Fruit fly (Drosophila melanogaster) whole organism, embryonic: Measurements from ENCODE around the gene SCCRO.

ENCODE experiments used
- Atf3 ChIP-seq: fragments of 200-800 bp; sonication (Bioruptor generic); optimal IDR thresholded peaks from 3 replicates; lab custom pipeline; 2016; ENCODE audit warnings: missing biosample characterization, missing genetic modification characterization
- CG10321 ChIP-seq: fragments of 200-800 bp; sonication (Bioruptor generic); IDR thresholded peaks from 2 replicates; pipeline ENCODE4 v1.3.6; 2022; ENCODE audit warnings: missing biosample characterization, missing genetic modification characterization
- CG11560 ChIP-seq: fragments of 200-800 bp; sonication (Bioruptor generic); IDR thresholded peaks from 3 replicates; pipeline ENCODE4 v1.3.6; 2022; ENCODE audit warnings: missing biosample characterization, missing genetic modification characterization
- CG12769 ChIP-seq: fragments of 200-800 bp; sonication (Bioruptor generic); optimal IDR thresholded peaks from 2 replicates; lab custom pipeline; 2019; ENCODE audit warnings: missing biosample characterization, mild to moderate bottlenecking, missing genetic modification characterization, moderate library complexity
- CG14014 ChIP-seq: fragments of 200-800 bp; sonication (Bioruptor generic); IDR thresholded peaks from 2 replicates; pipeline ENCODE4 v1.3.6; 2022; ENCODE audit warnings: missing biosample characterization, missing genetic modification characterization
- CG14710 ChIP-seq: fragments of 200-800 bp; sonication (Bioruptor generic); optimal IDR thresholded peaks from 3 replicates; lab custom pipeline; 2019; ENCODE audit warnings: missing biosample characterization, mild to moderate bottlenecking, missing genetic modification characterization, moderate library complexity
- CG15269 ChIP-seq: fragments of 200-800 bp; sonication (Bioruptor generic); optimal IDR thresholded peaks from 2 replicates; lab custom pipeline; 2018; ENCODE audit warnings: missing biosample characterization, mild to moderate bottlenecking, missing genetic modification characterization, moderate library complexity
- CG1602 ChIP-seq: fragments of 200-800 bp; sonication (Bioruptor generic); optimal IDR thresholded peaks from 3 replicates; lab custom pipeline; 2016; ENCODE audit warnings: missing biosample characterization, missing genetic modification characterization
- CG17612 ChIP-seq: fragments of 200-800 bp; sonication (Bioruptor generic); IDR thresholded peaks from 2 replicates; pipeline ENCODE4 v1.3.6; 2022; ENCODE audit warnings: missing biosample characterization, missing genetic modification characterization
- CG31224 ChIP-seq: fragments of 200-800 bp; sonication (Bioruptor generic); IDR thresholded peaks from 2 replicates; pipeline ENCODE4 v1.3.6; 2022; ENCODE audit warnings: missing biosample characterization, missing genetic modification characterization
- CG34224 ChIP-seq: fragments of 200-800 bp; sonication (Bioruptor generic); IDR thresholded peaks from 3 replicates; pipeline ENCODE4 v1.3.6; 2022; ENCODE audit warnings: missing biosample characterization, missing genetic modification characterization; ENCODE audit not compliant: partially characterized antibody
- CG34422 ChIP-seq: fragments of 200-800 bp; sonication (Bioruptor generic); IDR thresholded peaks from 3 replicates; pipeline ENCODE4 v1.3.6; 2022; ENCODE audit warnings: missing biosample characterization, missing genetic modification characterization
- CG6765 ChIP-seq: fragments of 200-800 bp; sonication (Bioruptor generic); optimal IDR thresholded peaks from 3 replicates; lab custom pipeline; 2017; ENCODE audit warnings: missing biosample characterization, mild to moderate bottlenecking, missing genetic modification characterization
- CG7987 ChIP-seq: fragments of 200-800 bp; sonication (Bioruptor generic); optimal IDR thresholded peaks from 2 replicates; lab custom pipeline; 2018; ENCODE audit warnings: missing biosample characterization, mild to moderate bottlenecking, missing genetic modification characterization, moderate library complexity
- CG8089 ChIP-seq: fragments of 200-800 bp; sonication (Bioruptor generic); optimal IDR thresholded peaks from 3 replicates; lab custom pipeline; 2016; ENCODE audit warnings: missing biosample characterization, missing genetic modification characterization
- CG8281 ChIP-seq: fragments of 200-800 bp; sonication (Bioruptor generic); optimal IDR thresholded peaks from 2 replicates; lab custom pipeline; 2018; ENCODE audit warnings: missing biosample characterization, mild to moderate bottlenecking, missing genetic modification characterization, moderate library complexity
- CG8924 ChIP-seq: fragments of 200-800 bp; optimal IDR thresholded peaks from 3 replicates; lab custom pipeline; 2019; ENCODE audit warnings: missing biosample characterization, mild to moderate bottlenecking, missing genetic modification characterization, moderate library complexity
- CG9437 ChIP-seq: fragments of 200-800 bp; sonication (Bioruptor generic); optimal IDR thresholded peaks from 2 replicates; lab custom pipeline; 2018; ENCODE audit warnings: missing biosample characterization, mild to moderate bottlenecking, missing genetic modification characterization
- CTCF ChIP-seq: fragments of 200-800 bp; sonication (Bioruptor generic); optimal IDR thresholded peaks from 2 replicates; lab custom pipeline; 2017; ENCODE audit warnings: missing biosample characterization, mild to moderate bottlenecking, missing genetic modification characterization, moderate library complexity
- Dp ChIP-seq: fragments of 200-800 bp; sonication (Bioruptor generic); optimal IDR thresholded peaks from 2 replicates; lab custom pipeline; 2018; ENCODE audit warnings: missing biosample characterization, mild to moderate bottlenecking, missing genetic modification characterization, moderate library complexity
- GATAe ChIP-seq: fragments of 200-800 bp; sonication (Bioruptor generic); conservative IDR thresholded peaks from 2 replicates; pipeline ENCODE4 v1.3.6; 2022; ENCODE audit warnings: missing biosample characterization, missing genetic modification characterization
- HLH4C ChIP-seq: fragments of 200-800 bp; sonication (Bioruptor generic); IDR thresholded peaks from 3 replicates; pipeline ENCODE4 v1.3.6; 2022; ENCODE audit warnings: missing biosample characterization, missing genetic modification characterization; ENCODE audit not compliant: partially characterized antibody
- HmgD ChIP-seq: fragments of 200-800 bp; sonication (Bioruptor generic); optimal IDR thresholded peaks from 3 replicates; lab custom pipeline; 2016; ENCODE audit warnings: missing biosample characterization, missing genetic modification characterization
- HmgZ ChIP-seq: fragments of 200-800 bp; sonication (Bioruptor generic); optimal IDR thresholded peaks from 2 replicates; lab custom pipeline; 2018; ENCODE audit warnings: missing biosample characterization, mild to moderate bottlenecking, missing genetic modification characterization
- Max ChIP-seq: fragments of 200-800 bp; sonication (Bioruptor generic); optimal IDR thresholded peaks from 2 replicates; lab custom pipeline; 2016; ENCODE audit warnings: missing biosample characterization, mild to moderate bottlenecking, missing genetic modification characterization
- Med ChIP-seq: fragments of 200-800 bp; sonication (Bioruptor generic); peaks from one replicate; lab custom pipeline; 2016; ENCODE audit warnings: missing biosample characterization, missing genetic modification characterization, mild to moderate bottlenecking, inconsistent platforms, moderate library complexity
- NC2α ChIP-seq: fragments of 200-800 bp; sonication (Bioruptor generic); optimal IDR thresholded peaks from 2 replicates; lab custom pipeline; 2016; ENCODE audit warnings: missing biosample characterization, missing genetic modification characterization
- Optix ChIP-seq: fragments of 200-800 bp; sonication (Bioruptor generic); IDR thresholded peaks from 3 replicates; pipeline ENCODE4 v1.3.6; 2022; ENCODE audit warnings: missing biosample characterization, missing genetic modification characterization
- Rfx ChIP-seq: fragments of 200-800 bp; sonication (Bioruptor generic); IDR thresholded peaks from 2 replicates; pipeline ENCODE4 v1.3.6; 2022; ENCODE audit warnings: missing biosample characterization, missing genetic modification characterization
- Side ChIP-seq: fragments of 200-800 bp; sonication (Bioruptor generic); optimal IDR thresholded peaks from 2 replicates; lab custom pipeline; 2016; ENCODE audit warnings: missing biosample characterization, missing genetic modification characterization
- Sox102F ChIP-seq: fragments of 200-800 bp; sonication (Bioruptor generic); optimal IDR thresholded peaks from 2 replicates; lab custom pipeline; 2018; ENCODE audit warnings: missing biosample characterization, mild to moderate bottlenecking, missing genetic modification characterization, moderate library complexity
- Trl ChIP-seq, 3 experiments: fragments of >200 bp in 2 of 3; fragments of 200-800 bp in 1 of 3; sonication (Bioruptor generic) in 1 of 3; optimal IDR thresholded peaks; 2 replicates in 1 of 3; 3 replicates in 2 of 3; lab custom pipeline; 2016 to 2017; ENCODE audit warnings: missing biosample characterization in 1 of 3, missing genetic modification characterization in 1 of 3
- Usf ChIP-seq: fragments of 200-800 bp; sonication (Bioruptor generic); optimal IDR thresholded peaks from 2 replicates; lab custom pipeline; 2017; ENCODE audit warnings: missing genotype, missing biosample characterization, missing genetic modification characterization
- Vsx1 ChIP-seq: fragments of 200-800 bp; sonication (Bioruptor generic); optimal IDR thresholded peaks from 2 replicates; lab custom pipeline; 2017; ENCODE audit warnings: missing biosample characterization, mild to moderate bottlenecking, missing genetic modification characterization, missing genetic modification reagents
- ap ChIP-seq: fragments of 200-800 bp; sonication (Bioruptor generic); IDR thresholded peaks from 2 replicates; pipeline ENCODE4 v1.3.6; 2022; ENCODE audit warnings: missing biosample characterization, missing genetic modification characterization
- bab2 ChIP-seq: fragments of 200-800 bp; sonication (Bioruptor generic); optimal IDR thresholded peaks from 2 replicates; lab custom pipeline; 2016; ENCODE audit warnings: missing biosample characterization, missing genetic modification characterization
- chn ChIP-seq: fragments of 200-800 bp; sonication (Bioruptor generic); optimal IDR thresholded peaks from 2 replicates; lab custom pipeline; 2016; ENCODE audit warnings: missing biosample characterization, missing genetic modification characterization
- cwo ChIP-seq: fragments of 200-800 bp; sonication (Bioruptor generic); optimal IDR thresholded peaks from 3 replicates; lab custom pipeline; 2017; ENCODE audit warnings: missing biosample characterization, missing genetic modification characterization, mild to moderate bottlenecking, moderate library complexity, missing genetic modification reagents
- ewg ChIP-seq: fragments of 200-800 bp; sonication (Bioruptor generic); optimal IDR thresholded peaks from 3 replicates; lab custom pipeline; 2017; ENCODE audit warnings: mild to moderate bottlenecking, missing biosample characterization, missing genetic modification reagents, missing genetic modification characterization
- gro ChIP-seq: fragments of 200-800 bp; sonication (Bioruptor generic); optimal IDR thresholded peaks from 2 replicates; lab custom pipeline; 2016; ENCODE audit warnings: missing biosample characterization, missing genetic modification characterization
- h ChIP-seq: fragments of >200 bp; optimal IDR thresholded peaks from 2 replicates; lab custom pipeline; 2017
- ham ChIP-seq: fragments of 200-800 bp; sonication (Bioruptor generic); IDR thresholded peaks from 2 replicates; pipeline ENCODE4 v1.3.6; 2022; ENCODE audit warnings: missing biosample characterization, missing genetic modification characterization
- ind ChIP-seq: fragments of 200-800 bp; sonication (Bioruptor generic); optimal IDR thresholded peaks from 3 replicates; lab custom pipeline; 2016; ENCODE audit warnings: missing biosample characterization, missing genetic modification characterization
- inv ChIP-seq: fragments of 200-800 bp; sonication (Bioruptor generic); IDR thresholded peaks from 2 replicates; pipeline ENCODE4 v1.3.6; 2022; ENCODE audit warnings: missing biosample characterization, missing genetic modification characterization; ENCODE audit not compliant: partially characterized antibody
- lab ChIP-seq: fragments of 200-800 bp; sonication (Bioruptor generic); optimal IDR thresholded peaks from 3 replicates; lab custom pipeline; 2017; ENCODE audit warnings: missing biosample characterization, missing genetic modification characterization, mild to moderate bottlenecking, moderate library complexity, missing genetic modification reagents
- nom ChIP-seq: fragments of 200-800 bp; sonication (Bioruptor generic); optimal IDR thresholded peaks from 2 replicates; lab custom pipeline; 2017; ENCODE audit warnings: missing biosample characterization, missing genetic modification characterization, mild to moderate bottlenecking, moderate library complexity, missing genetic modification reagents
- repo ChIP-seq: fragments of 200-800 bp; sonication (Bioruptor generic); optimal IDR thresholded peaks from 2 replicates; lab custom pipeline; 2016; ENCODE audit warnings: missing biosample characterization, missing genetic modification characterization
- run ChIP-seq: fragments of 200-800 bp; sonication (Bioruptor generic); optimal IDR thresholded peaks from 3 replicates; lab custom pipeline; 2018; ENCODE audit warnings: missing biosample characterization, mild to moderate bottlenecking, missing genetic modification characterization
- tio ChIP-seq: fragments of 200-800 bp; sonication (Bioruptor generic); optimal IDR thresholded peaks from 2 replicates; lab custom pipeline; 2017; ENCODE audit warnings: missing biosample characterization, missing genetic modification characterization, inconsistent platforms
- tx ChIP-seq: fragments of 200-800 bp; sonication (Bioruptor generic); optimal IDR thresholded peaks from 2 replicates; lab custom pipeline; 2016; ENCODE audit warnings: missing biosample characterization, missing genetic modification characterization
- unc-4 ChIP-seq: fragments of 200-800 bp; sonication (Bioruptor generic); IDR thresholded peaks from 2 replicates; pipeline ENCODE4 v1.3.6; 2022; ENCODE audit warnings: missing biosample characterization, missing genetic modification characterization; ENCODE audit not compliant: partially characterized antibody

The SCCRO gene

dm6 chr3L:15514405-15514804 lies 48.8 kb upstream of the SCCRO start (continued):
- TF ChIP-seq CG31224 (no peak), inv (GFP tag; lab: Robert Waterston, UW) (no peak), CG11560 (no peak), CG1602 (GFP tag; lab: Kevin White, UChicago) (no peak), HmgZ (tag; lab: Kevin White, UChicago) (peak; percentile 9), CG10321 (GFP tag; lab: Robert Waterston, UW) (0 out of 2 replicates have a peak, but pooled peaks have one; percentile 45), ewg (GFP tag; lab: Kevin White, UChicago) (no peak), Atf3 (no peak), gro (GFP tag; lab: Kevin White, UChicago) (peak; percentile 14), ap (GFP tag; lab: Robert Waterston, UW) (no peak), tio (GFP tag; lab: Kevin White, UChicago) (no peak), chn (GFP tag; lab: Kevin White, UChicago) (peak; percentile 84), Med (GFP tag; lab: Kevin White, UChicago) (peak; percentile 6), CG34224 (GFP tag; lab: Robert Waterston, UW) (peak; percentile 55; the same call in 2 of the 3 replicates), GATAe (no peak), unc-4 (GFP tag; lab: Robert Waterston, UW) (peak; percentile 40; the same call in 1 of the 2 replicates), ind (GFP tag; lab: Kevin White, UChicago) (no peak), cwo (GFP tag; lab: Kevin White, UChicago) (peak; percentile 50), CG14014 (GFP tag; lab: Robert Waterston, UW) (peak; percentile 20; the same call in 1 of the 2 replicates), Dp (GFP tag; lab: Kevin White, UChicago) (peak; percentile 5), Optix (GFP tag; lab: Robert Waterston, UW) (no peak), CG9437 (peak; percentile 32), CG8281 (tag; lab: Kevin White, UChicago) (no peak), CG12769 (peak; percentile 66), Side (GFP tag; lab: Kevin White, UChicago) (peak; percentile 11), CG14710 (tag; lab: Kevin White, UChicago) (no peak), Max (GFP tag; lab: Kevin White, UChicago) (peak; percentile 35), CG34422 (peak; percentile 94; the same call in 2 of the 3 replicates), CG15269 (no peak), CG8089 (GFP tag; lab: Kevin White, UChicago) (no peak), Vsx1 (GFP tag; lab: Kevin White, UChicago) (peak; percentile 88), CTCF (GFP tag; lab: Kevin White, UChicago) (no peak), ham (no peak), lab (GFP tag; lab: Kevin White, UChicago) (peak; percentile 49), HLH4C (GFP tag; lab: Robert Waterston, UW) (0 out of 3 replicates have a peak, but pooled peaks have one; percentile 7), NC2α (no peak), Rfx (GFP tag; lab: Robert Waterston, UW) (no peak), nom (GFP tag; lab: Kevin White, UChicago) (peak; percentile 22), Trl (optimal IDR thresholded peaks at IDR 0.05; lab: Kevin White, UChicago) (peak; percentile 94 to 97), Trl (GFP tag; optimal IDR thresholded peaks at IDR 0.05; lab: Kevin White, UChicago) (peak; percentile 17), CG6765 (GFP tag; lab: Kevin White, UChicago) (no peak), HmgD (no peak), h (lab: Kevin White, UChicago) (no peak), CG8924 (tag; lab: Kevin White, UChicago) (no peak), Sox102F (GFP tag; lab: Kevin White, UChicago) (no peak), tx (GFP tag; lab: Kevin White, UChicago) (no peak), repo (GFP tag; lab: Kevin White, UChicago) (no peak), bab2 (no peak), run (tag; lab: Kevin White, UChicago) (no peak), CG7987 (GFP tag; lab: Kevin White, UChicago) (peak; percentile 58), CG17612 (GFP tag; lab: Robert Waterston, UW) (no peak), Usf (GFP tag; lab: Kevin White, UChicago) (no peak)
